Fruit fly (Drosophila melanogaster) whole organism, wandering third instar larva: ENCODE measurements around the gene Nhe2.
A peak's percentile ranks its signal among the peaks of the same experiment; 100 is the strongest.

ENCODE experiments used
- Abd-B ChIP-seq: fragments of >200 bp; optimal IDR thresholded peaks from 2 replicates; lab custom pipeline; 2017; ENCODE audit warnings: missing biosample characterization, missing genetic modification characterization
- CG32264 ChIP-seq: fragments of 200-800 bp; sonication (Bioruptor generic); optimal IDR thresholded peaks from 2 replicates; lab custom pipeline; 2016; ENCODE audit warnings: missing biosample characterization, missing genetic modification characterization
- CG9705 ChIP-seq: fragments of 200-800 bp; sonication (Bioruptor generic); optimal IDR thresholded peaks from 2 replicates; lab custom pipeline; 2018; ENCODE audit warnings: missing biosample characterization, mild to moderate bottlenecking, missing genetic modification characterization
- CrebA ChIP-seq: fragments of 200-800 bp; sonication (Bioruptor generic); optimal IDR thresholded peaks from 2 replicates; lab custom pipeline; 2016; ENCODE audit warnings: missing biosample characterization, mild to moderate bottlenecking, missing genetic modification characterization, borderline replicate concordance
- Dif ChIP-seq: fragments of 200-275, 200-300 bp; sonication (Bioruptor generic); optimal IDR thresholded peaks from 2 replicates; lab custom pipeline; 2018; ENCODE audit warnings: missing biosample characterization, missing genetic modification characterization; ENCODE audit not compliant: partially characterized antibody
- GATAd ChIP-seq: sonication (Bioruptor generic); optimal IDR thresholded peaks from 2 replicates; lab custom pipeline; 2016; ENCODE audit warnings: missing biosample characterization, missing genetic modification characterization
- HLH106 ChIP-seq: fragments of 200-800 bp; optimal IDR thresholded peaks from 3 replicates; lab custom pipeline; 2019; ENCODE audit warnings: missing biosample characterization, mild to moderate bottlenecking, missing genetic modification characterization, moderate library complexity
- Hnf4 ChIP-seq: fragments of 200-800 bp; sonication (Bioruptor generic); optimal IDR thresholded peaks from 2 replicates; lab custom pipeline; 2016; ENCODE audit warnings: missing biosample characterization, mild to moderate bottlenecking, missing genetic modification characterization
- Hr78 ChIP-seq: fragments of >200 bp; optimal IDR thresholded peaks from 2 replicates; lab custom pipeline; 2017; ENCODE audit warnings: missing biosample characterization, missing genetic modification characterization
- Hr83 ChIP-seq: fragments of 200-300 bp; sonication (Bioruptor generic); optimal IDR thresholded peaks from 2 replicates; lab custom pipeline; 2016; ENCODE audit warnings: missing biosample characterization, mild to moderate bottlenecking, missing genetic modification characterization, moderate library complexity; ENCODE audit not compliant: poor library complexity, severe bottlenecking
- Jra ChIP-seq: sonication (Bioruptor generic); optimal IDR thresholded peaks from 2 replicates; lab custom pipeline; 2016; ENCODE audit warnings: missing biosample characterization, missing genetic modification characterization
- Mio ChIP-seq: sonication (Bioruptor generic); optimal IDR thresholded peaks from 2 replicates; lab custom pipeline; 2016; ENCODE audit warnings: missing biosample characterization, missing genetic modification characterization
- Myc ChIP-seq: fragments of >200 bp; optimal IDR thresholded peaks from 2 replicates; lab custom pipeline; 2017
- N ChIP-seq: fragments of >200 bp; optimal IDR thresholded peaks from 2 replicates; lab custom pipeline; 2018; ENCODE audit warnings: missing biosample characterization, missing external identifiers, missing genetic modification characterization
- OdsH ChIP-seq: fragments of 200-800 bp; sonication (Bioruptor generic); optimal IDR thresholded peaks from 2 replicates; lab custom pipeline; 2016; ENCODE audit warnings: missing biosample characterization, mild to moderate bottlenecking, missing genetic modification characterization
- Rel ChIP-seq, 2 experiments: fragments of 200-800 bp; sonication (Bioruptor generic) in 1 of 2; optimal IDR thresholded peaks; 2 replicates in 1 of 2; 3 replicates in 1 of 2; lab custom pipeline; 2016 to 2019; ENCODE audit warnings: mild to moderate bottlenecking in 2 of 2, missing biosample characterization in 2 of 2, missing genetic modification characterization in 2 of 2, moderate library complexity in 1 of 2
- Sp1 ChIP-seq: fragments of 200-800 bp; sonication (Bioruptor generic); optimal IDR thresholded peaks from 3 replicates; lab custom pipeline; 2019; ENCODE audit warnings: missing biosample characterization, mild to moderate bottlenecking, missing genetic modification characterization, moderate library complexity
- Vsx2 ChIP-seq: fragments of 200-300, 225-300 bp; sonication (Bioruptor generic); optimal IDR thresholded peaks from 2 replicates; lab custom pipeline; 2018; ENCODE audit warnings: missing biosample characterization, missing genetic modification characterization; ENCODE audit not compliant: partially characterized antibody
- br ChIP-seq: fragments of 200-800 bp; sonication (Bioruptor generic); optimal IDR thresholded peaks from 2 replicates; lab custom pipeline; 2016; ENCODE audit warnings: missing biosample characterization, missing genetic modification characterization
- brk ChIP-seq: fragments of 200-800 bp; sonication (Bioruptor generic); optimal IDR thresholded peaks from 2 replicates; lab custom pipeline; 2016; ENCODE audit warnings: missing biosample characterization, mild to moderate bottlenecking, missing genetic modification characterization
- dl ChIP-seq, 2 experiments: fragments of 175-275, 200-275 bp in 1 of 2; fragments of 200-275 bp in 1 of 2; sonication (Bioruptor generic); optimal IDR thresholded peaks; lab custom pipeline; 2018; ENCODE audit warnings: mild to moderate bottlenecking in 2 of 2, missing biosample characterization in 2 of 2, missing genetic modification characterization in 2 of 2, moderate library complexity in 2 of 2; ENCODE audit not compliant: partially characterized antibody in 2 of 2, insufficient read depth in 1 of 2
- dmrt93B ChIP-seq: fragments of 200-800 bp; sonication (Bioruptor generic); optimal IDR thresholded peaks from 2 replicates; lab custom pipeline; 2018; ENCODE audit warnings: missing biosample characterization, mild to moderate bottlenecking, missing genetic modification characterization
- dsf ChIP-seq: sonication (Bioruptor generic); optimal IDR thresholded peaks from 2 replicates; lab custom pipeline; 2016; ENCODE audit warnings: missing biosample characterization, missing genetic modification characterization, borderline replicate concordance
- ey ChIP-seq: fragments of 200-800 bp; sonication (Bioruptor generic); optimal IDR thresholded peaks from 2 replicates; lab custom pipeline; 2016; ENCODE audit warnings: missing biosample characterization, missing genetic modification characterization
- foxo ChIP-seq, 2 experiments: fragments of 200-800 bp; sonication (Bioruptor generic); optimal IDR thresholded peaks; 2 replicates in 1 of 2; 3 replicates in 1 of 2; lab custom pipeline; 2016 to 2017; ENCODE audit warnings: missing biosample characterization in 2 of 2, missing genetic modification characterization in 2 of 2
- fru ChIP-seq: fragments of 200-800 bp; sonication (Bioruptor generic); optimal IDR thresholded peaks from 3 replicates; lab custom pipeline; 2016; ENCODE audit warnings: missing biosample characterization, mild to moderate bottlenecking, missing genetic modification characterization
- h ChIP-seq: fragments of 200-800 bp; sonication (Bioruptor generic); optimal IDR thresholded peaks from 3 replicates; lab custom pipeline; 2016; ENCODE audit warnings: missing biosample characterization, mild to moderate bottlenecking, missing genetic modification characterization
- jim ChIP-seq: fragments of 175-275, 200-325 bp; sonication (Bioruptor generic); optimal IDR thresholded peaks from 2 replicates; lab custom pipeline; 2016; ENCODE audit warnings: missing biosample characterization, mild to moderate bottlenecking, missing genetic modification characterization
- lola ChIP-seq: fragments of >200 bp; optimal IDR thresholded peaks from 2 replicates; lab custom pipeline; 2017; ENCODE audit warnings: missing biosample characterization, missing genetic modification characterization
- pan ChIP-seq: fragments of >200 bp; optimal IDR thresholded peaks from 2 replicates; lab custom pipeline; 2017
- psq ChIP-seq: fragments of 200-800 bp; sonication (Bioruptor generic); optimal IDR thresholded peaks from 3 replicates; lab custom pipeline; 2017; ENCODE audit warnings: missing biosample characterization, mild to moderate bottlenecking, missing genetic modification characterization, moderate library complexity
- rgr ChIP-seq: fragments of 200-800 bp; sonication (Bioruptor generic); optimal IDR thresholded peaks from 3 replicates; lab custom pipeline; 2016; ENCODE audit warnings: missing biosample characterization, mild to moderate bottlenecking, missing genetic modification characterization
- sage ChIP-seq: fragments of 200-800 bp; sonication (Bioruptor generic); optimal IDR thresholded peaks from 2 replicates; lab custom pipeline; 2016; ENCODE audit warnings: missing biosample characterization, mild to moderate bottlenecking, missing genetic modification characterization
- sv ChIP-seq: fragments of 200-800 bp; sonication (Bioruptor generic); optimal IDR thresholded peaks from 3 replicates; lab custom pipeline; 2016; ENCODE audit warnings: missing biosample characterization, missing genetic modification characterization
- tai ChIP-seq: sonication (Bioruptor generic); optimal IDR thresholded peaks from 2 replicates; lab custom pipeline; 2016; ENCODE audit warnings: missing biosample characterization, missing genetic modification characterization
- usp ChIP-seq: fragments of >200 bp; optimal IDR thresholded peaks from 2 replicates; lab custom pipeline; 2017; ENCODE audit warnings: missing biosample characterization, missing genetic modification characterization
- woc ChIP-seq: sonication (Bioruptor generic); optimal IDR thresholded peaks from 2 replicates; lab custom pipeline; 2016; ENCODE audit warnings: missing biosample characterization, mild to moderate bottlenecking, missing genetic modification characterization

The Nhe2 gene

DNA sequence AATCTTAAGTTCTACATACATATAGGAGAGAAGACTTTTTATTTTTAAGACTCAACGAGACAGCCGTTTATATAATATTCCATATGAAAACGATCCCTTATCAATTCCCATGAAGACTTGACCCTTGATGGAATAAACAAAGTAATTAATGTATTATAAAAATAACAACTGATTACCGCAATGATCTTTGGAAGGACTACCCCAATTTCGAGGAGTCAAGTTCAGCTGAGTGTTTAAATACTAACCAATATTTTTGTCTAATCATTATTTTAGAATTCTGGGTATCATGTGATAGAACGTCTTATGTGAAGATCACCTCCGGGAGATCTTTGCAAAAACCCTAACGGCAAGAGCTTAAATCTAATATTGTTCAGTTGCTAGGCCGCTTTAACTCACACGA lies 6.5 kb upstream of the Nhe2 start:
- no peak for TF ChIP-seq Rel (GFP tag; optimal IDR thresholded peaks at IDR 0.05; lab: Kevin White, UChicago)
- TF ChIP-seq Rel (tag; optimal IDR thresholded peaks at IDR 0.05; lab: Kevin White, UChicago): no peak
- no peak for TF ChIP-seq h (GFP tag; lab: Kevin White, UChicago)
- TF ChIP-seq woc: no peak
- TF ChIP-seq Mio (GFP tag; lab: Kevin White, UChicago): no peak
- TF ChIP-seq dl (GFP tag; optimal IDR thresholded peaks at IDR 0.05; lab: Kevin White, UChicago; ENCODE audit: insufficient read depth in 1 of 2, partially characterized antibody in 2 of 2): no peak
- TF ChIP-seq CG9705 (GFP tag; lab: Kevin White, UChicago): no peak
- no peak for TF ChIP-seq jim
- no peak for TF ChIP-seq Hr78 (GFP tag; lab: Kevin White, UChicago)
- TF ChIP-seq rgr: no peak
- TF ChIP-seq Jra (GFP tag; lab: Kevin White, UChicago): no peak
- TF ChIP-seq Hr83 (GFP tag; lab: Kevin White, UChicago): no peak
- TF ChIP-seq CG32264 (GFP tag; lab: Kevin White, UChicago): no peak

DNA sequence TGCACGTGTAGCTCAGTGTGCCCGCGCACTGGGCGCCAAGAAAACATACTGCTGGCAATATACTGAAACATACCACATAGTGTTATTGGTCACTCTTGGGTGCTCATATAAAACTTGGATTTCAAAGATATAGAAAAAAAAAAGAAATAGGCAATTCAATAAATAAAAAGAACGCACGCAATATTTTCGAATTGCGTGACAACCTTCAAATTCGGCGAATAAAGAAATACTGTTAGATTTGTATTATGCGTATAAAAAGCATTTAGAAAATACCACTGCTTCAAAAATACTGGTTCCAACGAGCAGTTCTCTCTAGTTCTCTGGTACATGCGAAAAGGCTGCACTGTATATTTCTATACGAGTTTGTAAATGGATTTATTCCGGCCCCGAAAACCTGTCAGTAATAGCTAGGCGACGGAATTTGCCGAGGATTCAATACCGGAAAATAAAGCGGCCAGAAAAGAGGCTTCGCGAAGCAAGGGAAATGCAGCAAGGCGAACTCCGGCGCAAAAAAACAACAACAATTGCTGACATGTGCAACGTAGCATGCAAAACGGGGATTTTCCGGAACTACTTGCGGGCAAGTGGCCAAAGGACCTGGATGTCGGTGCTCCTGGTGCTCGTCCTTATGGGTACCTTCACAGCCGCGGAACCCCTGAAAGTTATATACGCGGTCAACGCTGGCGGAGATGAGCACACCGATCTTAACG lies 1.8 kb upstream of the Nhe2 start, which contains the start of gene CG9257:
CG9257 (plus strand) TSS at position 345 of the 710 bp plus-strand sequence.
- no peak for TF ChIP-seq Dif (GFP tag; lab: Kevin White, UChicago)
- peak; percentile 24 for TF ChIP-seq Hnf4 (GFP tag; lab: Kevin White, UChicago)
- TF ChIP-seq ey (GFP tag; lab: Kevin White, UChicago): peak; percentile 13
- peak; percentile 21 for TF ChIP-seq Myc (lab: Kevin White, UChicago)
- no peak for TF ChIP-seq fru (GFP tag; lab: Kevin White, UChicago)
- no peak for TF ChIP-seq CG9705 (GFP tag; lab: Kevin White, UChicago)
- no peak for TF ChIP-seq lola (GFP tag; lab: Kevin White, UChicago)
- no peak for TF ChIP-seq psq
- TF ChIP-seq Hr83 (GFP tag; lab: Kevin White, UChicago): no peak
- peak; percentile 40 for TF ChIP-seq woc
- TF ChIP-seq usp (GFP tag; lab: Kevin White, UChicago): no peak
- peak; percentile 57 for TF ChIP-seq tai (GFP tag; lab: Kevin White, UChicago)
- TF ChIP-seq pan (lab: Kevin White, UChicago): no peak
- peak; percentile 6 for TF ChIP-seq OdsH
- TF ChIP-seq foxo (GFP tag; optimal IDR thresholded peaks at IDR 0.05; lab: Kevin White, UChicago): peak in 1 of 2 experiments; percentile 38
- no peak for TF ChIP-seq sage (GFP tag; lab: Kevin White, UChicago)
- TF ChIP-seq Rel (GFP tag; optimal IDR thresholded peaks at IDR 0.05; lab: Kevin White, UChicago): no peak
- peak; percentile 81 for TF ChIP-seq Rel (tag; optimal IDR thresholded peaks at IDR 0.05; lab: Kevin White, UChicago)
- TF ChIP-seq Mio (GFP tag; lab: Kevin White, UChicago): no peak
- peak; percentile 27 for TF ChIP-seq brk (GFP tag; lab: Kevin White, UChicago)
- TF ChIP-seq dsf (GFP tag; lab: Kevin White, UChicago): no peak

DNA sequence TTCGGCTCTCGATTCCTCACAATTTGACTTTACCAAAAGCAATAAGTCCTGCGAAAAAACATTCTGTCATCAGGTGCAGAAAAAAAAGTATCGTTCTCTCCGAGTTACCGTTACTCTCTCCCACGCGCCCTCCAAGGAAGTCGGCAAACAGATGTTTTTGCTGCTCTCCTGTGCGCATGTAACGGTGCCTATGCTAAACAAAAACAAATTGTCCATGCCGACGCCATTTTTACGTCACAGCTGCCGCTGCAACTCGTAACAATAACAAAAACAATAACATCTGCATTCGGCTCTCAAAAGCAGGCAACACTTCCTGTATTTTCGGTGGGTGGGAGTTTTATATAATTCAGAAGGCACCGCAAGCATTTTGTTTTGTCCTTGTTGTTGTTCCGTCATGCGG lies 759 bp downstream of the Nhe2 start:
- TF ChIP-seq Myc (lab: Kevin White, UChicago) (no peak), usp (GFP tag; lab: Kevin White, UChicago) (no peak), lola (GFP tag; lab: Kevin White, UChicago) (no peak), Hr83 (GFP tag; lab: Kevin White, UChicago) (no peak), CG32264 (GFP tag; lab: Kevin White, UChicago) (no peak), Mio (GFP tag; lab: Kevin White, UChicago) (no peak)

dm6 chr2L:21107651-21108489 lies 3.5 kb downstream of the Nhe2 start:
- TF ChIP-seq dl (GFP tag; optimal IDR thresholded peaks at IDR 0.05; lab: Kevin White, UChicago; ENCODE audit: insufficient read depth in 1 of 2, partially characterized antibody in 2 of 2): no peak
- TF ChIP-seq br (GFP tag; lab: Kevin White, UChicago): no peak
- TF ChIP-seq OdsH: peak; percentile 28
- TF ChIP-seq CrebA: no peak
- TF ChIP-seq dsf (GFP tag; lab: Kevin White, UChicago): no peak
- no peak for TF ChIP-seq Vsx2 (GFP tag; lab: Kevin White, UChicago)
- TF ChIP-seq N (GFP tag; lab: Kevin White, UChicago): no peak
- TF ChIP-seq sage (GFP tag; lab: Kevin White, UChicago): no peak
- no peak for TF ChIP-seq lola (GFP tag; lab: Kevin White, UChicago)
- no peak for TF ChIP-seq dmrt93B
- no peak for TF ChIP-seq Hr78 (GFP tag; lab: Kevin White, UChicago)
- no peak for TF ChIP-seq CG9705 (GFP tag; lab: Kevin White, UChicago)
- TF ChIP-seq foxo (GFP tag; optimal IDR thresholded peaks at IDR 0.05; lab: Kevin White, UChicago): peak in 1 of 2 experiments; percentile 39
- no peak for TF ChIP-seq Sp1
- TF ChIP-seq GATAd: no peak
- TF ChIP-seq Dif (GFP tag; lab: Kevin White, UChicago): no peak
- no peak for TF ChIP-seq tai (GFP tag; lab: Kevin White, UChicago)
- no peak for TF ChIP-seq HLH106 (tag; lab: Kevin White, UChicago)
- no peak for TF ChIP-seq Abd-B (GFP tag; lab: Kevin White, UChicago)
- TF ChIP-seq Mio (GFP tag; lab: Kevin White, UChicago): no peak
- peak; percentile 29 for TF ChIP-seq fru (GFP tag; lab: Kevin White, UChicago)
- TF ChIP-seq psq: peak; percentile 91
- TF ChIP-seq sv (GFP tag; lab: Kevin White, UChicago): no peak
